Worm (Caenorhabditis elegans) whole organism, L4 larva: ENCODE data around the gene gtl-1.
A peak's percentile ranks its signal among the peaks of the same experiment; 100 is the strongest.

Source experiments
- F10B5.3 ChIP-seq: sonication (generic microtip); optimal IDR thresholded peaks from 2 replicates; lab custom pipeline; 2016; ENCODE audit warnings: mild to moderate bottlenecking, missing genetic modification characterization, missing compliant biosample characterization
- F26F4.8 ChIP-seq: fragments of 200-800 bp; sonication (Bioruptor generic); conservative IDR thresholded peaks from 2 replicates; pipeline ENCODE4 v1.3.6; 2022; ENCODE audit warnings: missing genetic modification characterization, missing compliant biosample characterization
- F44E2.7 ChIP-seq: fragments of 200-800 bp; sonication (Bioruptor generic); IDR thresholded peaks from 2 replicates; pipeline ENCODE4 v2.1.2; 2022; ENCODE audit warnings: missing genetic modification characterization, missing compliant biosample characterization
- Y5F2A.4 ChIP-seq: fragments of 200-800 bp; sonication (Bioruptor generic); optimal IDR thresholded peaks from 2 replicates; lab custom pipeline; 2018; ENCODE audit warnings: mild to moderate bottlenecking, missing genetic modification characterization, missing compliant biosample characterization
- aha-1 ChIP-seq: fragments of 150-350 bp; peaks from one replicate; lab custom pipeline; 2014; ENCODE audit warnings: missing biosample characterization, missing genetic modification characterization
- aly-2 ChIP-seq: sonication (generic microtip); optimal IDR thresholded peaks from 2 replicates; lab custom pipeline; 2018; ENCODE audit warnings: missing biosample characterization, missing genetic modification characterization
- arid-1 ChIP-seq: fragments of 200-800 bp; sonication (Bioruptor generic); conservative IDR thresholded peaks from 2 replicates; pipeline ENCODE4 v1.3.6; 2022; ENCODE audit warnings: missing genetic modification reagents, missing genetic modification characterization, missing compliant biosample characterization
- ceh-62 ChIP-seq: sonication (generic microtip); optimal IDR thresholded peaks from 2 replicates; lab custom pipeline; 2017; ENCODE audit warnings: missing biosample characterization, missing genetic modification characterization
- ctbp-1 ChIP-seq: fragments of 200-800 bp; sonication (Bioruptor generic); IDR thresholded peaks from 2 replicates; pipeline ENCODE4 v1.3.6; 2022; ENCODE audit warnings: missing genetic modification reagents, missing genetic modification characterization, missing compliant biosample characterization
- daf-16 ChIP-seq, 3 experiments: sonication (generic microtip); optimal IDR thresholded peaks; 2 replicates each; lab custom pipeline; 2016 to 2017; ENCODE audit warnings: missing genetic modification characterization in 3 of 3, missing genetic modification reagents in 3 of 3, mild to moderate bottlenecking in 2 of 3, missing compliant biosample characterization in 2 of 3, missing biosample characterization in 1 of 3, moderate library complexity in 1 of 3
- daf-19 ChIP-seq: fragments of 200-800 bp; sonication (Bioruptor generic); conservative IDR thresholded peaks from 2 replicates; pipeline ENCODE4 v1.3.6; 2022; ENCODE audit warnings: missing genetic modification characterization, missing compliant biosample characterization
- dmd-6 ChIP-seq: fragments of 200-800 bp; sonication (Bioruptor generic); IDR thresholded peaks from 2 replicates; pipeline ENCODE4 v1.3.6; 2022; ENCODE audit warnings: missing genetic modification reagents, missing genetic modification characterization, missing compliant biosample characterization
- dve-1 ChIP-seq: sonication (generic microtip); optimal IDR thresholded peaks from 2 replicates; lab custom pipeline; 2017; ENCODE audit warnings: antibody characterized with exemption, mild to moderate bottlenecking, missing genetic modification characterization, missing compliant biosample characterization; ENCODE audit not compliant: insufficient read depth
- hlh-11 ChIP-seq: fragments of 200-800 bp; sonication (Bioruptor generic); optimal IDR thresholded peaks from 2 replicates; lab custom pipeline; 2018; ENCODE audit warnings: mild to moderate bottlenecking, missing genetic modification characterization, missing compliant biosample characterization
- hlh-30 ChIP-seq: sonication (generic microtip); optimal IDR thresholded peaks from 2 replicates; lab custom pipeline; 2017; ENCODE audit warnings: antibody characterized with exemption, mild to moderate bottlenecking, missing genetic modification characterization, missing compliant biosample characterization; ENCODE audit not compliant: insufficient read depth
- hmg-1.1 ChIP-seq: fragments of 200-800 bp; sonication (Bioruptor generic); IDR thresholded peaks from 2 replicates; pipeline ENCODE4 v1.3.6; 2022; ENCODE audit warnings: missing genetic modification reagents, missing genetic modification characterization, missing compliant biosample characterization
- jun-1 ChIP-seq: fragments of 150-350 bp; optimal IDR thresholded peaks from 2 replicates; lab custom pipeline; 2014; ENCODE audit warnings: missing biosample characterization, missing genetic modification reagents, missing genetic modification characterization
- lin-15B ChIP-seq: fragments of 150-350 bp; sonication (generic microtip); optimal IDR thresholded peaks from 3 replicates; lab custom pipeline; 2014; ENCODE audit warnings: missing biosample characterization, missing genetic modification characterization
- lin-39 ChIP-seq: fragments of 150-350 bp; optimal IDR thresholded peaks from 2 replicates; lab custom pipeline; 2014; ENCODE audit warnings: missing biosample characterization, missing genetic modification reagents, missing genetic modification characterization
- lsy-2 ChIP-seq, 2 experiments: fragments of 150-350 bp in 1 of 2; sonication (generic microtip) in 1 of 2; optimal IDR thresholded peaks; 2 replicates each; lab custom pipeline; 2014 to 2017; ENCODE audit warnings: missing biosample characterization in 2 of 2, missing genetic modification characterization in 2 of 2
- mdl-1 ChIP-seq, 2 experiments: fragments of 150-350 bp in 1 of 2; sonication (generic microtip) in 1 of 2; optimal IDR thresholded peaks; 2 replicates each; lab custom pipeline; 2014 to 2017; ENCODE audit warnings: missing biosample characterization in 2 of 2, missing genetic modification characterization in 2 of 2
- mes-2 ChIP-seq: sonication (generic microtip); optimal IDR thresholded peaks from 2 replicates; lab custom pipeline; 2016; ENCODE audit warnings: missing genotype, mild to moderate bottlenecking, missing genetic modification characterization, missing compliant biosample characterization; ENCODE audit not compliant: poor library complexity, severe bottlenecking
- mxl-3 ChIP-seq: fragments of 200-800 bp; sonication (Bioruptor generic); optimal IDR thresholded peaks from 2 replicates; lab custom pipeline; 2018; ENCODE audit warnings: mild to moderate bottlenecking, missing genetic modification characterization, missing compliant biosample characterization
- nhr-25 ChIP-seq: sonication (generic microtip); optimal IDR thresholded peaks from 2 replicates; lab custom pipeline; 2017; ENCODE audit warnings: missing genetic modification characterization, mild to moderate bottlenecking, missing compliant biosample characterization, antibody characterized with exemption, moderate library complexity, borderline replicate concordance; ENCODE audit not compliant: insufficient read depth
- nhr-28 ChIP-seq: fragments of 150-350 bp; optimal IDR thresholded peaks from 2 replicates; lab custom pipeline; 2014; ENCODE audit warnings: missing biosample characterization, missing genetic modification characterization
- nhr-6 ChIP-seq: fragments of 150-350 bp; optimal IDR thresholded peaks from 2 replicates; lab custom pipeline; 2014; ENCODE audit warnings: missing biosample characterization, missing genetic modification characterization
- nhr-77 ChIP-seq: fragments of 150-350 bp; optimal IDR thresholded peaks from 2 replicates; lab custom pipeline; 2014; ENCODE audit warnings: missing biosample characterization, missing genetic modification characterization
- php-3 ChIP-seq: fragments of 200-800 bp; sonication (Bioruptor generic); IDR thresholded peaks from 2 replicates; pipeline ENCODE4 v1.3.6; 2022; ENCODE audit warnings: missing genetic modification reagents, missing genetic modification characterization, missing compliant biosample characterization
- pqm-1 ChIP-seq: sonication (generic microtip); optimal IDR thresholded peaks from 2 replicates; lab custom pipeline; 2017; ENCODE audit warnings: missing biosample characterization, missing genetic modification characterization
- rbr-2 ChIP-seq: sonication (generic microtip); optimal IDR thresholded peaks from 2 replicates; lab custom pipeline; 2016; ENCODE audit warnings: missing genotype, missing genetic modification characterization, missing compliant biosample characterization
- skn-1 ChIP-seq: fragments of 150-350 bp; optimal IDR thresholded peaks from 2 replicates; lab custom pipeline; 2014; ENCODE audit warnings: missing biosample characterization, missing genetic modification characterization
- snpc-4 ChIP-seq: fragments of 150-350 bp; optimal IDR thresholded peaks from 2 replicates; lab custom pipeline; 2014; ENCODE audit warnings: missing biosample characterization, missing genetic modification characterization
- tag-97 ChIP-seq: fragments of 200-800 bp; sonication (Bioruptor generic); IDR thresholded peaks from 2 replicates; pipeline ENCODE4 v1.3.6; 2022; ENCODE audit warnings: missing genetic modification characterization, missing compliant biosample characterization
- unc-130 ChIP-seq: sonication (generic microtip); optimal IDR thresholded peaks from 2 replicates; lab custom pipeline; 2016; ENCODE audit warnings: missing genetic modification reagents, missing genetic modification characterization, missing compliant biosample characterization
- unc-39 ChIP-seq: sonication (generic microtip); optimal IDR thresholded peaks from 2 replicates; lab custom pipeline; 2017; ENCODE audit warnings: missing biosample characterization, missing genetic modification characterization
- unc-62 ChIP-seq, 3 experiments: fragments of 150-350 bp in 1 of 3; sonication (generic microtip); optimal IDR thresholded peaks in 2 of 3; peaks in 1 of 3; 1 replicate in 1 of 3; 2 replicates in 2 of 3; lab custom pipeline; 2014 to 2017; ENCODE audit warnings: missing biosample characterization in 3 of 3, missing genetic modification characterization in 3 of 3, missing genetic modification reagents in 3 of 3, missing genotype in 1 of 3
- zip-2 ChIP-seq: fragments of 150-350 bp; optimal IDR thresholded peaks from 2 replicates; lab custom pipeline; 2014; ENCODE audit warnings: missing biosample characterization, missing genetic modification characterization
- ztf-7 ChIP-seq: fragments of 150-350 bp; optimal IDR thresholded peaks from 2 replicates; lab custom pipeline; 2014; ENCODE audit warnings: missing biosample characterization, missing genetic modification characterization

Gene gtl-1

DNA sequence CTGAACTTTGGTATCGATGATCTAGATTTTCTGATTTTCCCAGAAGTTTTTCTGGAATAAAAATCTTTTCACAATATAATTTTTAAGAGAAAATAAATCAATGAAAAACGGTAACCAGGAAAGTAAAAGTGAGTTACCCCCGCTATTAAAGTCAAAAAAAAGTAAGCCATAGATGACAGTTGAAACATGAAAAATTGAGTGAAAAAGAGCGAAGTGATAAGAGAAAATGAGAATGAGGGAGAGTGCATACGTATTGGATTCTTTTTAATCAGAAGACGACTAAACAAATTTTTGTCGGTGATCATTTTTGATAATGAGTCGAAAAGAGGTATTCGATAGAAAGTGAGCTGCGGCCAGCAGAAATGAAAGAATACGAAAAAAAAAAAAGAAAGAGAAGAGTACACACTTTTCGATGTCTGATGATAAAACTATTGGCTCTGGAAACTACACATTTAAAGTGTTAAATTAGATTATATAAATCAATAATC is at the start of gene gtl-1:
Gene gtl-1, minus strand, starts transcription at position 51 of the 488 bp plus-strand sequence.
- TF ChIP-seq arid-1 (GFP tag; lab: Robert Waterston, UW) (0 out of 2 replicates have a peak, but pooled peaks have one; percentile 9), daf-16 (GFP tag; optimal IDR thresholded peaks at IDR 0.05; lab: Kevin White, UChicago) (no peak), daf-16 (tag; optimal IDR thresholded peaks at IDR 0.05; lab: Kevin White, UChicago) (peak; percentile 37), dve-1 (tag; lab: Kevin White, UChicago) (peak; percentile 18), zip-2 (tag; lab: Kevin White, UChicago) (no peak), nhr-28 (tag; lab: Kevin White, UChicago) (peak; percentile 73), snpc-4 (tag; lab: Kevin White, UChicago) (no peak), nhr-77 (tag; lab: Kevin White, UChicago) (no peak), pqm-1 (tag; lab: Kevin White, UChicago) (peak; percentile 96), unc-62 (GFP tag; optimal IDR thresholded peaks at IDR 0.05 in 1 of 2; lab: Kevin White, UChicago) (peak in 1 of 2 experiments; percentile 38), unc-62 (tag; optimal IDR thresholded peaks at IDR 0.05; lab: Kevin White, UChicago) (no peak), dmd-6 (GFP tag; lab: Robert Waterston, UW) (peak; percentile 73), hlh-11 (tag; lab: Kevin White, UChicago) (peak; percentile 45), tag-97 (GFP tag; lab: Robert Waterston, UW) (no peak)
- TF ChIP-seq, all 104 proteins: peak for 8

DNA sequence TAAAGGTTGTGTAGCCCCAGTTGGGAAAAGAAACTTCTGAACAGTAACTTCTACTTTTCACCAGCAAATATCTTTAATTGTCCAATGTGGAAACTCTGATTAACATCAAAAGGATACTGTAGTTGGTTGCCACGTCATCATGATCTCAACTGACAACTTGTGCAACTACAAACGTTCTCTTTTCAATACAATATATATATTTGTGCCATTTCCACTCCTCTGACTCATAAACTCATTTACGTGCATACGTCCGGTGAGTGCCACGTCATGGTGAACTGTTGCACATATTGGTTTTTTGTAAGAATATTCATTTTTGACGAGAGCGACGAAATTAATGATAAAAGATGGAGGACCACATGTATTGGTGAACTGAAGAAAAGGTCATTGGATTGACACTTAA is 48.4 kb upstream of the gtl-1 start:
- TF ChIP-seq F44E2.7 (GFP tag; lab: Robert Waterston, UW) (no peak), snpc-4 (tag; lab: Kevin White, UChicago) (no peak), nhr-28 (tag; lab: Kevin White, UChicago) (no peak), ctbp-1 (GFP tag; lab: Robert Waterston, UW) (no peak), hlh-30 (tag; lab: Kevin White, UChicago) (no peak), lsy-2 (tag; optimal IDR thresholded peaks at IDR 0.05; lab: Kevin White, UChicago) (peak in 1 of 2 experiments; percentile 51), daf-16 (GFP tag; optimal IDR thresholded peaks at IDR 0.05; lab: Kevin White, UChicago) (no peak), daf-16 (tag; optimal IDR thresholded peaks at IDR 0.05; lab: Kevin White, UChicago) (no peak), lin-15B (no peak), aha-1 (tag; lab: Kevin White, UChicago) (peak; percentile 16), mdl-1 (tag; optimal IDR thresholded peaks at IDR 0.05; lab: Kevin White, UChicago) (no peak), F10B5.3 (tag; lab: Kevin White, UChicago) (peak; percentile 10), nhr-6 (tag; lab: Kevin White, UChicago) (peak; percentile 72), skn-1 (tag; lab: Kevin White, UChicago) (no peak), nhr-25 (tag; lab: Kevin White, UChicago) (no peak), php-3 (GFP tag; lab: Robert Waterston, UW) (no peak), aly-2 (no peak), daf-19 (GFP tag; lab: Robert Waterston, UW) (no peak), jun-1 (tag; lab: Kevin White, UChicago) (no peak), unc-62 (GFP tag; optimal IDR thresholded peaks at IDR 0.05 in 1 of 2; lab: Kevin White, UChicago) (peak in 1 of 2 experiments; percentile 4), unc-62 (tag; optimal IDR thresholded peaks at IDR 0.05; lab: Kevin White, UChicago) (no peak), lin-39 (tag; lab: Kevin White, UChicago) (no peak), mes-2 (tag; lab: Kevin White, UChicago) (peak; percentile 54), rbr-2 (tag; lab: Kevin White, UChicago) (no peak), hmg-1.1 (no peak), ceh-62 (no peak)

DNA sequence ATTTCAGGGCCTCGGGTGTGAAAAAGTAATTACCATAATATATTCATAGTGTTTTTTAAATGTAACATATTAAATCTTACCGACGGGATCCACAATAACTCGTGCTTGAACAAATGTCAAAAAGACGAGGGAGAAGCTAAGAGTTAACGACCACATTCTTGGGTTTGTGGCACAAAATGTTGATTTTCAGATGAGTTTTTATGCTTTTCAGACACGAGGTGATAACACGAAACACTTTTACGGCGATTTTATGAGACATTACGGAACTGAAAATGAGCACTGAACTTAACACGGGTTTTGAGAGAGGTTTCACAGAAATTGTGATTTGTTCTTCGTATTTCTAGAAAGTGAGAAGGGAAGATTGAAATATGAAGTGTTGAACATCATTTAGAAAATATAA is 47.2 kb upstream of the gtl-1 start, which contains the start of gene B0035.13:
Gene B0035.13, minus strand, starts transcription at position 173 of the 400 bp plus-strand sequence.
- TF ChIP-seq unc-130, result no peak
- no peak for TF ChIP-seq ztf-7 (tag; lab: Kevin White, UChicago)
- TF ChIP-seq nhr-28 (tag; lab: Kevin White, UChicago), result peak; percentile 43
- TF ChIP-seq mxl-3 (GFP tag; lab: Kevin White, UChicago), result peak; percentile 29
- TF ChIP-seq dve-1 (tag; lab: Kevin White, UChicago), result peak; percentile 58
- peak; percentile 45 for TF ChIP-seq nhr-77 (tag; lab: Kevin White, UChicago)
- no peak for TF ChIP-seq F26F4.8 (GFP tag; lab: Robert Waterston, UW)
- peak; percentile 35 for TF ChIP-seq pqm-1 (tag; lab: Kevin White, UChicago)
- TF ChIP-seq Y5F2A.4 (GFP tag; lab: Kevin White, UChicago), result no peak
- TF ChIP-seq F10B5.3 (tag; lab: Kevin White, UChicago), result no peak
- no peak for TF ChIP-seq unc-39 (tag; lab: Kevin White, UChicago)
- TF ChIP-seq daf-16 (GFP tag; optimal IDR thresholded peaks at IDR 0.05; lab: Kevin White, UChicago), result no peak
- TF ChIP-seq daf-16 (tag; optimal IDR thresholded peaks at IDR 0.05; lab: Kevin White, UChicago), result peak; percentile 39
- TF ChIP-seq hlh-11 (tag; lab: Kevin White, UChicago), result peak; percentile 10
- peak; percentile 14 for TF ChIP-seq hlh-30 (tag; lab: Kevin White, UChicago)
- TF ChIP-seq dmd-6 (GFP tag; lab: Robert Waterston, UW), result 0 out of 2 replicates have a peak, but pooled peaks have one; percentile 25
- TF ChIP-seq php-3 (GFP tag; lab: Robert Waterston, UW), result peak; percentile 95
